Fruit fly (Drosophila melanogaster) Kc167 (cell line): ENCODE data around the gene lab.

Source experiments
- Sin3A ChIP-seq: fragments of >200 bp; optimal IDR thresholded peaks from 2 replicates; lab custom pipeline; 2018; ENCODE audit warnings: missing external identifiers
- insv ChIP-seq: fragments of >200 bp; optimal IDR thresholded peaks from 3 replicates; lab custom pipeline; 2018; ENCODE audit warnings: missing external identifiers
- ttk ChIP-seq: sonication (Bioruptor generic); optimal IDR thresholded peaks from 2 replicates; lab custom pipeline; 2017; ENCODE audit warnings: missing external identifiers

dm6 chr3R:6723537-6724171, 45.3 kb upstream of the lab start:
- TF ChIP-seq insv (lab: Kevin White, UChicago) (no peak), ttk (lab: Kevin White, UChicago) (no peak), Sin3A (lab: Kevin White, UChicago) (no peak)
